Fruit fly (Drosophila melanogaster) whole organism, embryonic: ENCODE results near the gene Mst85C.

Experiments
- B-H2 ChIP-seq: fragments of 200-800 bp; sonication (Bioruptor generic); optimal IDR thresholded peaks from 2 replicates; lab custom pipeline; 2018; ENCODE audit warnings: missing biosample characterization, mild to moderate bottlenecking, missing genetic modification characterization
- BtbVII ChIP-seq: fragments of 200-800 bp; sonication (Bioruptor generic); optimal IDR thresholded peaks from 3 replicates; lab custom pipeline; 2017; ENCODE audit warnings: missing biosample characterization, mild to moderate bottlenecking, missing genetic modification characterization
- CG10267 ChIP-seq: fragments of 200-800 bp; sonication (Bioruptor generic); optimal IDR thresholded peaks from 2 replicates; lab custom pipeline; 2018; ENCODE audit warnings: missing biosample characterization, mild to moderate bottlenecking, missing genetic modification characterization, moderate library complexity
- CG10462 ChIP-seq: fragments of 200-800 bp; sonication (Bioruptor generic); optimal IDR thresholded peaks from 2 replicates; lab custom pipeline; 2016; ENCODE audit warnings: missing biosample characterization, missing genetic modification characterization
- CG12155 ChIP-seq: fragments of 200-800 bp; sonication (Bioruptor generic); optimal IDR thresholded peaks from 3 replicates; lab custom pipeline; 2016; ENCODE audit warnings: missing biosample characterization, missing genetic modification characterization
- CG12299 ChIP-seq: fragments of 200-800 bp; sonication (Bioruptor generic); optimal IDR thresholded peaks from 2 replicates; lab custom pipeline; 2018; ENCODE audit warnings: missing biosample characterization, mild to moderate bottlenecking, missing genetic modification characterization
- CG13894 ChIP-seq: fragments of 200-800 bp; sonication (Bioruptor generic); optimal IDR thresholded peaks from 3 replicates; lab custom pipeline; 2018; ENCODE audit warnings: missing biosample characterization, mild to moderate bottlenecking, missing genetic modification characterization, moderate library complexity
- CG1603 ChIP-seq: fragments of 200-800 bp; sonication (Bioruptor generic); optimal IDR thresholded peaks from 2 replicates; lab custom pipeline; 2019; ENCODE audit warnings: missing biosample characterization, mild to moderate bottlenecking, missing genetic modification characterization, moderate library complexity
- CG1647 ChIP-seq: fragments of 200-800 bp; sonication (Bioruptor generic); optimal IDR thresholded peaks from 3 replicates; lab custom pipeline; 2016; ENCODE audit warnings: missing biosample characterization, missing genetic modification characterization
- CG17359 ChIP-seq: fragments of 200-800 bp; sonication (Bioruptor generic); optimal IDR thresholded peaks from 3 replicates; lab custom pipeline; 2018; ENCODE audit warnings: missing biosample characterization, mild to moderate bottlenecking, missing genetic modification characterization, moderate library complexity
- CG17361 ChIP-seq: fragments of 200-800 bp; sonication (Bioruptor generic); IDR thresholded peaks from 3 replicates; pipeline ENCODE4 v1.3.6; 2022; ENCODE audit warnings: missing biosample characterization, missing genetic modification characterization
- CG17612 ChIP-seq: fragments of 200-800 bp; sonication (Bioruptor generic); IDR thresholded peaks from 2 replicates; pipeline ENCODE4 v1.3.6; 2022; ENCODE audit warnings: missing biosample characterization, missing genetic modification characterization
- CG18599 ChIP-seq: fragments of 200-800 bp; sonication (Bioruptor generic); optimal IDR thresholded peaks from 3 replicates; lab custom pipeline; 2017; ENCODE audit warnings: missing biosample characterization, missing genetic modification characterization, mild to moderate bottlenecking, moderate library complexity, missing genetic modification reagents
- CG18764 ChIP-seq: fragments of 200-800 bp; sonication (Bioruptor generic); optimal IDR thresholded peaks from 3 replicates; lab custom pipeline; 2016; ENCODE audit warnings: missing biosample characterization, missing genetic modification characterization
- CG2678 ChIP-seq: fragments of 200-800 bp; sonication (Bioruptor generic); optimal IDR thresholded peaks from 3 replicates; lab custom pipeline; 2019; ENCODE audit warnings: missing biosample characterization, mild to moderate bottlenecking, missing genetic modification characterization, moderate library complexity
- CG2875 ChIP-seq: fragments of 200-800 bp; sonication (Bioruptor generic); optimal IDR thresholded peaks from 2 replicates; lab custom pipeline; 2017; ENCODE audit warnings: missing biosample characterization, mild to moderate bottlenecking, missing genetic modification characterization, missing genetic modification reagents
- CG33557 ChIP-seq: fragments of 200-800 bp; sonication (Bioruptor generic); optimal IDR thresholded peaks from 2 replicates; lab custom pipeline; 2019; ENCODE audit warnings: missing biosample characterization, mild to moderate bottlenecking, missing genetic modification characterization, moderate library complexity
- CG5245 ChIP-seq: fragments of 200-800 bp; sonication (Bioruptor generic); optimal IDR thresholded peaks from 3 replicates; lab custom pipeline; 2016; ENCODE audit warnings: missing biosample characterization, missing genetic modification characterization
- CG6254 ChIP-seq: fragments of 200-800 bp; sonication (Bioruptor generic); optimal IDR thresholded peaks from 3 replicates; lab custom pipeline; 2017; ENCODE audit warnings: mild to moderate bottlenecking, missing biosample characterization, missing genetic modification reagents, missing genetic modification characterization
- CG6791 ChIP-seq: fragments of 200-800 bp; sonication (Bioruptor generic); IDR thresholded peaks from 3 replicates; pipeline ENCODE4 v1.3.6; 2022; ENCODE audit warnings: missing biosample characterization, missing genetic modification characterization; ENCODE audit not compliant: partially characterized antibody
- CG7271 ChIP-seq: fragments of 200-800 bp; sonication (Bioruptor generic); optimal IDR thresholded peaks from 2 replicates; lab custom pipeline; 2018; ENCODE audit warnings: missing biosample characterization, mild to moderate bottlenecking, missing genetic modification characterization, moderate library complexity
- Dbx ChIP-seq: fragments of 200-800 bp; sonication (Bioruptor generic); IDR thresholded peaks from 3 replicates; pipeline ENCODE4 v1.3.6; 2022; ENCODE audit warnings: missing biosample characterization, missing genetic modification characterization
- Eip74EF ChIP-seq, 2 experiments: fragments of 200-800 bp in 1 of 2; fragments of >200 bp in 1 of 2; sonication (Bioruptor generic) in 1 of 2; optimal IDR thresholded peaks; 2 replicates each; lab custom pipeline; 2017 to 2019; ENCODE audit warnings: missing biosample characterization in 2 of 2, missing genetic modification characterization in 2 of 2, mild to moderate bottlenecking in 1 of 2, moderate library complexity in 1 of 2
- Fer3 ChIP-seq: fragments of 200-800 bp; sonication (Bioruptor generic); optimal IDR thresholded peaks from 2 replicates; lab custom pipeline; 2018; ENCODE audit warnings: missing biosample characterization, mild to moderate bottlenecking, missing genetic modification characterization, moderate library complexity
- Hey ChIP-seq: fragments of 200-800 bp; sonication (Bioruptor generic); optimal IDR thresholded peaks from 3 replicates; lab custom pipeline; 2018; ENCODE audit warnings: missing biosample characterization, mild to moderate bottlenecking, missing genetic modification characterization
- HmgZ ChIP-seq: fragments of 200-800 bp; sonication (Bioruptor generic); optimal IDR thresholded peaks from 2 replicates; lab custom pipeline; 2018; ENCODE audit warnings: missing biosample characterization, mild to moderate bottlenecking, missing genetic modification characterization
- NK7.1 ChIP-seq: fragments of 200-800 bp; sonication (Bioruptor generic); optimal IDR thresholded peaks from 3 replicates; lab custom pipeline; 2016; ENCODE audit warnings: missing biosample characterization, missing genetic modification characterization
- Nf-YC ChIP-seq: fragments of 200-800 bp; optimal IDR thresholded peaks from 3 replicates; lab custom pipeline; 2019; ENCODE audit warnings: missing biosample characterization, mild to moderate bottlenecking, missing genetic modification characterization, moderate library complexity
- Rfx ChIP-seq: fragments of 200-800 bp; sonication (Bioruptor generic); IDR thresholded peaks from 2 replicates; pipeline ENCODE4 v1.3.6; 2022; ENCODE audit warnings: missing biosample characterization, missing genetic modification characterization
- Side ChIP-seq: fragments of 200-800 bp; sonication (Bioruptor generic); optimal IDR thresholded peaks from 2 replicates; lab custom pipeline; 2016; ENCODE audit warnings: missing biosample characterization, missing genetic modification characterization
- Sry-δ ChIP-seq: fragments of 200-800 bp; sonication (Bioruptor generic); optimal IDR thresholded peaks from 2 replicates; lab custom pipeline; 2016; ENCODE audit warnings: missing biosample characterization, missing genetic modification characterization
- Trl ChIP-seq, 3 experiments: fragments of >200 bp in 2 of 3; fragments of 200-800 bp in 1 of 3; sonication (Bioruptor generic) in 1 of 3; optimal IDR thresholded peaks; 2 replicates in 1 of 3; 3 replicates in 2 of 3; lab custom pipeline; 2016 to 2017; ENCODE audit warnings: missing biosample characterization in 1 of 3, missing genetic modification characterization in 1 of 3
- az2 ChIP-seq: fragments of 200-800 bp; sonication (Bioruptor generic); optimal IDR thresholded peaks from 3 replicates; lab custom pipeline; 2016; ENCODE audit warnings: missing biosample characterization, missing genetic modification characterization
- cato ChIP-seq: fragments of 200-800 bp; sonication (Bioruptor generic); optimal IDR thresholded peaks from 2 replicates; lab custom pipeline; 2016; ENCODE audit warnings: missing biosample characterization, missing genetic modification characterization, borderline replicate concordance
- dpn ChIP-seq, 2 experiments: fragments of 200-800 bp; sonication (Bioruptor generic); optimal IDR thresholded peaks; 3 replicates each; lab custom pipeline; 2016; ENCODE audit warnings: missing biosample characterization in 2 of 2, missing genetic modification characterization in 2 of 2
- gcm ChIP-seq: fragments of 200-800 bp; sonication (Bioruptor generic); optimal IDR thresholded peaks from 2 replicates; lab custom pipeline; 2019; ENCODE audit warnings: missing biosample characterization, mild to moderate bottlenecking, missing genetic modification characterization, moderate library complexity
- gfzf ChIP-seq: fragments of 200-800 bp; sonication (Bioruptor generic); optimal IDR thresholded peaks from 2 replicates; lab custom pipeline; 2016; ENCODE audit warnings: missing biosample characterization, mild to moderate bottlenecking, missing genetic modification characterization, moderate library complexity
- gro ChIP-seq: fragments of 200-800 bp; sonication (Bioruptor generic); optimal IDR thresholded peaks from 2 replicates; lab custom pipeline; 2016; ENCODE audit warnings: missing biosample characterization, missing genetic modification characterization
- gsb-n ChIP-seq: fragments of 200-800 bp; sonication (Bioruptor generic); optimal IDR thresholded peaks from 3 replicates; lab custom pipeline; 2018; ENCODE audit warnings: missing biosample characterization, mild to moderate bottlenecking, missing genetic modification characterization
- hth ChIP-seq: fragments of >200 bp; optimal IDR thresholded peaks from 2 replicates; lab custom pipeline; 2017; ENCODE audit warnings: inconsistent platforms
- maf-S ChIP-seq: fragments of 200-800 bp; sonication (Bioruptor generic); optimal IDR thresholded peaks from 2 replicates; lab custom pipeline; 2016; ENCODE audit warnings: missing biosample characterization, missing genetic modification characterization
- pan ChIP-seq, 4 experiments: fragments of >200 bp in 3 of 4; fragments of 200-800 bp in 1 of 4; sonication (Bioruptor generic) in 1 of 4; optimal IDR thresholded peaks in 3 of 4; IDR thresholded peaks in 1 of 4; 2 replicates each; pipeline versions ENCODE4 v1.3.6 to Lab custom; 2017 to 2022; ENCODE audit warnings: missing biosample characterization in 2 of 4, missing genetic modification characterization in 2 of 4, mixed read lengths in 1 of 4
- run ChIP-seq: fragments of 200-800 bp; sonication (Bioruptor generic); optimal IDR thresholded peaks from 3 replicates; lab custom pipeline; 2018; ENCODE audit warnings: missing biosample characterization, mild to moderate bottlenecking, missing genetic modification characterization
- sc ChIP-seq, 3 experiments: fragments of >200 bp in 2 of 3; fragments of 200-800 bp in 1 of 3; sonication (Bioruptor generic) in 1 of 3; optimal IDR thresholded peaks; 2 replicates in 2 of 3; 3 replicates in 1 of 3; lab custom pipeline; 2017; ENCODE audit warnings: mild to moderate bottlenecking in 1 of 3, missing biosample characterization in 1 of 3, missing genetic modification characterization in 1 of 3, missing genetic modification reagents in 1 of 3
- sd ChIP-seq: fragments of 200-800 bp; sonication (Bioruptor generic); optimal IDR thresholded peaks from 3 replicates; lab custom pipeline; 2018; ENCODE audit warnings: missing biosample characterization, mild to moderate bottlenecking, missing genetic modification characterization, moderate library complexity
- stwl ChIP-seq: fragments of 200-800 bp; sonication (Bioruptor generic); optimal IDR thresholded peaks from 3 replicates; lab custom pipeline; 2018; ENCODE audit warnings: missing biosample characterization, mild to moderate bottlenecking, missing genetic modification characterization, moderate library complexity

Mst85C gene

DNA sequence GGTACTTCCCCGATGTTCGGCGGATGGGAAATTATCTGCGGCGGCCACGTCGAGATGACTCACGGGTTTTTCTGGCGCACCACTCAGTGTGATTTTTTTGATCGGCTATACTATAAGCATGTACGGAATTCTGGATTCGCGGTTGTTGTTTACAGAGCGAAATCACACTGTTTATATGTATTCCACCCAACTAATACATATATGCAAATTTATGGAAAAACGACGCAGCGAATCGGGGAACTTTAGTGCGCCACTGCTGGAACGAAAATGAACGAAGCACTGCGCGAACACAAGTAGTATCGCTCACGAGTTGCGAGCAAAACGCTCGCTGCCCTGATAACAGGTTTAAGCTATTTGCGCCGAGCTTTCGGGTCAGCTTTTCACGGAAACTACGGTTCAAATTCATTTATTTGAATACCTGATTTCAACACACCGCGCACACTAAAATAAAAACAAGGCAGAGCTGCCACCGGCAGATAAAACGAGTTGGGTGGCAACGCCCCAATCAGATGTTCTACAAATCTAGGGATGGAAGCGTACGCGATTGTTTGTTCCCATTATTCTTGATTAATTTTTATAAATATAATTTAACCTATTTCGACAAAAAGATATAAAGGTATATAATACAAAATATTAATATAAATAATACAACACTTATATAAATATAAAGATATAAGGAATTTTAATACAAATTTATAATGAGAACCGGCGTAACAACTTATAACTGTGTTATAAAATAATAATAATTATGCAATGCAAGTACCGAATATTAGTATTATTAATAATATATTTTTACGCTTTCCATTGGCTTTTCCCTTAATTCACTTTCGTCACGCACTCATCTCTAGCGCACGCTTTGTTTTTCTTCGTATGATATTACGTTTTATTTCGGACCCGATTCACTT lies 632 bp upstream of the Mst85C start, which contains the start of gene Rel (continued):
- TF ChIP-seq CG6254 (GFP tag; lab: Kevin White, UChicago), result peak; percentile 47
- TF ChIP-seq CG2678, result peak; percentile 86
- TF ChIP-seq CG5245 (GFP tag; lab: Kevin White, UChicago), result peak; percentile 45
- peak; percentile 5 for TF ChIP-seq CG10462 (GFP tag; lab: Kevin White, UChicago)
- peak; percentile 70 for TF ChIP-seq CG18599 (GFP tag; lab: Kevin White, UChicago)
- TF ChIP-seq Sry-δ (GFP tag; lab: Kevin White, UChicago), result peak; percentile 68
- TF ChIP-seq cato, result peak; percentile 36
- TF ChIP-seq CG2875, result peak; percentile 11
- no peak for TF ChIP-seq CG6791 (GFP tag; lab: Robert Waterston, UW)
- TF ChIP-seq CG12155 (GFP tag; lab: Kevin White, UChicago), result peak; percentile 53
- TF ChIP-seq sc (optimal IDR thresholded peaks at IDR 0.05; lab: Kevin White, UChicago), result no peak
- TF ChIP-seq sc (GFP tag; optimal IDR thresholded peaks at IDR 0.05; lab: Kevin White, UChicago), result peak; percentile 50
- TF ChIP-seq az2 (GFP tag; lab: Kevin White, UChicago), result peak; percentile 63
- peak; percentile 96 for TF ChIP-seq sd (tag; lab: Kevin White, UChicago)
- TF ChIP-seq CG1647 (GFP tag; lab: Kevin White, UChicago), result peak; percentile 15
- TF ChIP-seq Hey (tag; lab: Kevin White, UChicago), result no peak
- peak in 1 of 2 experiments; percentile 24 for TF ChIP-seq Eip74EF (GFP tag; optimal IDR thresholded peaks at IDR 0.05; lab: Kevin White, UChicago)
- no peak for TF ChIP-seq pan (optimal IDR thresholded peaks at IDR 0.05; lab: Kevin White, UChicago)
- TF ChIP-seq pan (GFP tag; optimal IDR thresholded peaks at IDR 0.05 in 1 of 2, IDR thresholded peaks at IDR 0.05 in 1 of 2), result no peak
- peak; percentile 75 for TF ChIP-seq B-H2 (GFP tag; lab: Kevin White, UChicago)
- TF ChIP-seq run, result peak; percentile 9
- TF ChIP-seq CG1603 (tag; lab: Kevin White, UChicago), result peak; percentile 40
- TF ChIP-seq CG18764, result peak; percentile 25
- TF ChIP-seq hth (lab: Kevin White, UChicago), result no peak
- peak; percentile 73 for TF ChIP-seq Nf-YC (tag; lab: Kevin White, UChicago)
- TF ChIP-seq gfzf (GFP tag; lab: Kevin White, UChicago), result peak; percentile 3
- peak; percentile 66 for TF ChIP-seq CG17359 (tag; lab: Kevin White, UChicago)
- TF ChIP-seq CG17612 (GFP tag; lab: Robert Waterston, UW), result no peak
- TF ChIP-seq Trl (optimal IDR thresholded peaks at IDR 0.05; lab: Kevin White, UChicago), result peak in 1 of 2 experiments; percentile 4
- no peak for TF ChIP-seq Trl (GFP tag; optimal IDR thresholded peaks at IDR 0.05; lab: Kevin White, UChicago)
- TF ChIP-seq Dbx (GFP tag; lab: Robert Waterston, UW), result no peak
- TF ChIP-seq gcm (GFP tag; lab: Kevin White, UChicago), result peak; percentile 64
- peak; percentile 79 for TF ChIP-seq CG33557 (GFP tag; lab: Kevin White, UChicago)
- TF ChIP-seq CG7271 (tag; lab: Kevin White, UChicago), result peak; percentile 64
- TF ChIP-seq CG17361, result no peak
- TF ChIP-seq NK7.1 (GFP tag; lab: Kevin White, UChicago), result no peak
- TF ChIP-seq maf-S (GFP tag; lab: Kevin White, UChicago), result no peak
- peak in 1 of 2 experiments; percentile 62 for TF ChIP-seq dpn (GFP tag; optimal IDR thresholded peaks at IDR 0.05; lab: Kevin White, UChicago)
- peak; percentile 74 for TF ChIP-seq CG10267 (tag; lab: Kevin White, UChicago)
- peak; percentile 45 for TF ChIP-seq Side (GFP tag; lab: Kevin White, UChicago)
- peak; percentile 52 for TF ChIP-seq Fer3
- no peak for TF ChIP-seq Rfx
- TF ChIP-seq CG12299, result peak; percentile 54
- peak; percentile 83 for TF ChIP-seq gro (GFP tag; lab: Kevin White, UChicago)
- peak; percentile 97 for TF ChIP-seq CG13894 (tag; lab: Kevin White, UChicago)
- TF ChIP-seq stwl (tag; lab: Kevin White, UChicago), result peak; percentile 4
- peak; percentile 18 for TF ChIP-seq BtbVII
- peak; percentile 72 for TF ChIP-seq gsb-n
- TF ChIP-seq HmgZ (tag; lab: Kevin White, UChicago), result peak; percentile 42
